Fruit fly (Drosophila melanogaster) whole organism, embryonic: Measurements from ENCODE around the gene CG8993.

ENCODE experiments used
- Adf1 ChIP-seq: fragments of 200-800 bp; sonication (Bioruptor generic); IDR thresholded peaks from 2 replicates; pipeline ENCODE4 v1.3.6; 2022; ENCODE audit warnings: missing biosample characterization, missing genetic modification characterization
- BEAF-32 ChIP-seq: fragments of 200-800 bp; sonication (Bioruptor generic); optimal IDR thresholded peaks from 3 replicates; lab custom pipeline; 2017; ENCODE audit warnings: missing biosample characterization, missing genetic modification characterization, mild to moderate bottlenecking, moderate library complexity, missing genetic modification reagents
- CG10959 ChIP-seq: fragments of 200-800 bp; sonication (Bioruptor generic); IDR thresholded peaks from 2 replicates; pipeline ENCODE4 v1.3.6; 2022; ENCODE audit warnings: missing biosample characterization, missing genetic modification characterization
- CG11504 ChIP-seq: fragments of 200-800 bp; sonication (Bioruptor generic); optimal IDR thresholded peaks from 3 replicates; lab custom pipeline; 2019; ENCODE audit warnings: missing biosample characterization, mild to moderate bottlenecking, missing genetic modification characterization, moderate library complexity
- CG11696 ChIP-seq: fragments of 200-800 bp; sonication (Bioruptor generic); IDR thresholded peaks from 2 replicates; pipeline ENCODE4 v1.3.6; 2022; ENCODE audit warnings: missing biosample characterization, missing genetic modification characterization
- CG12155 ChIP-seq: fragments of 200-800 bp; sonication (Bioruptor generic); optimal IDR thresholded peaks from 3 replicates; lab custom pipeline; 2016; ENCODE audit warnings: missing biosample characterization, missing genetic modification characterization
- CG13624 ChIP-seq: fragments of 200-800 bp; sonication (Bioruptor generic); optimal IDR thresholded peaks from 2 replicates; lab custom pipeline; 2016; ENCODE audit warnings: missing biosample characterization, missing genetic modification characterization
- CG1647 ChIP-seq: fragments of 200-800 bp; sonication (Bioruptor generic); optimal IDR thresholded peaks from 3 replicates; lab custom pipeline; 2016; ENCODE audit warnings: missing biosample characterization, missing genetic modification characterization
- CG17359 ChIP-seq: fragments of 200-800 bp; sonication (Bioruptor generic); optimal IDR thresholded peaks from 3 replicates; lab custom pipeline; 2018; ENCODE audit warnings: missing biosample characterization, mild to moderate bottlenecking, missing genetic modification characterization, moderate library complexity
- CG18476 ChIP-seq: fragments of 200-800 bp; sonication (Bioruptor generic); optimal IDR thresholded peaks from 2 replicates; lab custom pipeline; 2016; ENCODE audit warnings: missing biosample characterization, mild to moderate bottlenecking, missing genetic modification characterization
- CG18599 ChIP-seq: fragments of 200-800 bp; sonication (Bioruptor generic); optimal IDR thresholded peaks from 3 replicates; lab custom pipeline; 2017; ENCODE audit warnings: missing biosample characterization, missing genetic modification characterization, mild to moderate bottlenecking, moderate library complexity, missing genetic modification reagents
- CG2202 ChIP-seq: fragments of 200-800 bp; sonication (Bioruptor generic); optimal IDR thresholded peaks from 2 replicates; lab custom pipeline; 2018; ENCODE audit warnings: missing biosample characterization, mild to moderate bottlenecking, missing genetic modification characterization
- CG2889 ChIP-seq: fragments of 200-800 bp; sonication (Bioruptor generic); IDR thresholded peaks from 3 replicates; pipeline ENCODE4 v1.3.6; 2022; ENCODE audit warnings: missing biosample characterization, missing genetic modification characterization
- CG31365 ChIP-seq: fragments of 200-800 bp; sonication (Bioruptor generic); optimal IDR thresholded peaks from 2 replicates; lab custom pipeline; 2018; ENCODE audit warnings: missing biosample characterization, mild to moderate bottlenecking, missing genetic modification characterization
- CG33557 ChIP-seq: fragments of 200-800 bp; sonication (Bioruptor generic); optimal IDR thresholded peaks from 2 replicates; lab custom pipeline; 2019; ENCODE audit warnings: missing biosample characterization, mild to moderate bottlenecking, missing genetic modification characterization, moderate library complexity
- CG4328 ChIP-seq: fragments of 200-800 bp; sonication (Bioruptor generic); optimal IDR thresholded peaks from 3 replicates; lab custom pipeline; 2017; ENCODE audit warnings: missing biosample characterization, missing genetic modification reagents, missing genetic modification characterization
- CG5180 ChIP-seq: fragments of 200-800 bp; sonication (Bioruptor generic); optimal IDR thresholded peaks from 3 replicates; lab custom pipeline; 2017; ENCODE audit warnings: missing biosample characterization, missing genetic modification characterization, mild to moderate bottlenecking, moderate library complexity, missing genetic modification reagents
- CG7556 ChIP-seq: fragments of 200-800 bp; sonication (Bioruptor generic); optimal IDR thresholded peaks from 2 replicates; lab custom pipeline; 2017; ENCODE audit warnings: missing biosample characterization, mild to moderate bottlenecking, missing genetic modification characterization
- CG8089 ChIP-seq: fragments of 200-800 bp; sonication (Bioruptor generic); optimal IDR thresholded peaks from 3 replicates; lab custom pipeline; 2016; ENCODE audit warnings: missing biosample characterization, missing genetic modification characterization
- D19A ChIP-seq: fragments of 200-800 bp; optimal IDR thresholded peaks from 3 replicates; lab custom pipeline; 2019; ENCODE audit warnings: missing biosample characterization, mild to moderate bottlenecking, missing genetic modification characterization, moderate library complexity
- Dad ChIP-seq: fragments of 200-800 bp; sonication (Bioruptor generic); optimal IDR thresholded peaks from 3 replicates; lab custom pipeline; 2016; ENCODE audit warnings: missing biosample characterization, missing genetic modification characterization
- Deaf1 ChIP-seq: fragments of 200-800 bp; optimal IDR thresholded peaks from 3 replicates; lab custom pipeline; 2019; ENCODE audit warnings: missing biosample characterization, mild to moderate bottlenecking, missing genetic modification characterization, moderate library complexity
- Eip74EF ChIP-seq, 2 experiments: fragments of 200-800 bp in 1 of 2; fragments of >200 bp in 1 of 2; sonication (Bioruptor generic) in 1 of 2; optimal IDR thresholded peaks; 2 replicates each; lab custom pipeline; 2017 to 2019; ENCODE audit warnings: missing biosample characterization in 2 of 2, missing genetic modification characterization in 2 of 2, mild to moderate bottlenecking in 1 of 2, moderate library complexity in 1 of 2
- GATAe ChIP-seq: fragments of 200-800 bp; sonication (Bioruptor generic); conservative IDR thresholded peaks from 2 replicates; pipeline ENCODE4 v1.3.6; 2022; ENCODE audit warnings: missing biosample characterization, missing genetic modification characterization
- Gsc ChIP-seq: fragments of 200-800 bp; sonication (Bioruptor generic); IDR thresholded peaks from 2 replicates; pipeline ENCODE4 v1.3.6; 2022; ENCODE audit warnings: missing biosample characterization, missing genetic modification characterization
- Jarid2 ChIP-seq: fragments of 200-800 bp; sonication (Bioruptor generic); optimal IDR thresholded peaks from 3 replicates; lab custom pipeline; 2017; ENCODE audit warnings: mild to moderate bottlenecking, missing biosample characterization, missing genetic modification reagents, missing genetic modification characterization
- MESR4 ChIP-seq: fragments of 200-800 bp; sonication (Bioruptor generic); optimal IDR thresholded peaks from 2 replicates; lab custom pipeline; 2018; ENCODE audit warnings: missing biosample characterization, mild to moderate bottlenecking, missing genetic modification characterization, moderate library complexity
- MTF-1 ChIP-seq: fragments of 200-800 bp; sonication (Bioruptor generic); optimal IDR thresholded peaks from 2 replicates; lab custom pipeline; 2018; ENCODE audit warnings: missing biosample characterization, mild to moderate bottlenecking, missing genetic modification characterization, borderline replicate concordance
- NC2β ChIP-seq: fragments of 200-800 bp; sonication (Bioruptor generic); optimal IDR thresholded peaks from 2 replicates; lab custom pipeline; 2016; ENCODE audit warnings: missing biosample characterization, missing genetic modification characterization
- Neu2 ChIP-seq: fragments of 200-800 bp; sonication (Bioruptor generic); optimal IDR thresholded peaks from 3 replicates; lab custom pipeline; 2016; ENCODE audit warnings: missing biosample characterization, missing genetic modification characterization, borderline replicate concordance
- Oaz ChIP-seq: fragments of 200-800 bp; sonication (Bioruptor generic); IDR thresholded peaks from 2 replicates; pipeline ENCODE4 v1.3.6; 2022; ENCODE audit warnings: missing biosample characterization, missing genetic modification characterization
- Ptx1 ChIP-seq: fragments of 200-800 bp; sonication (Bioruptor generic); IDR thresholded peaks from 2 replicates; pipeline ENCODE4 v1.3.6; 2022; ENCODE audit warnings: missing biosample characterization, missing genetic modification characterization
- Ravus ChIP-seq: fragments of 200-800 bp; sonication (Bioruptor generic); IDR thresholded peaks from 2 replicates; pipeline ENCODE4 v1.3.6; 2022; ENCODE audit warnings: missing biosample characterization, missing genetic modification characterization
- Rx ChIP-seq: fragments of 200-800 bp; sonication (Bioruptor generic); IDR thresholded peaks from 2 replicates; pipeline ENCODE4 v1.3.6; 2022; ENCODE audit warnings: missing biosample characterization, missing genetic modification characterization
- Sin3A ChIP-seq: fragments of >200 bp; optimal IDR thresholded peaks from 2 replicates; lab custom pipeline; 2018
- Sox100B ChIP-seq: fragments of 200-800 bp; sonication (Bioruptor generic); optimal IDR thresholded peaks from 3 replicates; lab custom pipeline; 2018; ENCODE audit warnings: missing biosample characterization, mild to moderate bottlenecking, missing genetic modification characterization
- Sox102F ChIP-seq: fragments of 200-800 bp; sonication (Bioruptor generic); optimal IDR thresholded peaks from 2 replicates; lab custom pipeline; 2018; ENCODE audit warnings: missing biosample characterization, mild to moderate bottlenecking, missing genetic modification characterization, moderate library complexity
- YL-1 ChIP-seq: fragments of 200-800 bp; sonication (Bioruptor generic); optimal IDR thresholded peaks from 3 replicates; lab custom pipeline; 2017; ENCODE audit warnings: missing biosample characterization, mild to moderate bottlenecking, missing genetic modification characterization
- ase ChIP-seq: fragments of 200-800 bp; sonication (Bioruptor generic); IDR thresholded peaks from 3 replicates; pipeline ENCODE4 v1.3.6; 2022; ENCODE audit warnings: missing biosample characterization, missing genetic modification characterization
- az2 ChIP-seq: fragments of 200-800 bp; sonication (Bioruptor generic); optimal IDR thresholded peaks from 3 replicates; lab custom pipeline; 2016; ENCODE audit warnings: missing biosample characterization, missing genetic modification characterization
- bab2 ChIP-seq: fragments of 200-800 bp; sonication (Bioruptor generic); optimal IDR thresholded peaks from 2 replicates; lab custom pipeline; 2016; ENCODE audit warnings: missing biosample characterization, missing genetic modification characterization
- chn ChIP-seq: fragments of 200-800 bp; sonication (Bioruptor generic); optimal IDR thresholded peaks from 2 replicates; lab custom pipeline; 2016; ENCODE audit warnings: missing biosample characterization, missing genetic modification characterization
- emc ChIP-seq: fragments of 200-800 bp; sonication (Bioruptor generic); optimal IDR thresholded peaks from 2 replicates; lab custom pipeline; 2016; ENCODE audit warnings: missing biosample characterization, missing genetic modification characterization
- ewg ChIP-seq: fragments of 200-800 bp; sonication (Bioruptor generic); optimal IDR thresholded peaks from 3 replicates; lab custom pipeline; 2017; ENCODE audit warnings: mild to moderate bottlenecking, missing biosample characterization, missing genetic modification reagents, missing genetic modification characterization
- fd64A ChIP-seq: fragments of 200-800 bp; sonication (Bioruptor generic); optimal IDR thresholded peaks from 3 replicates; lab custom pipeline; 2018; ENCODE audit warnings: missing biosample characterization, mild to moderate bottlenecking, missing genetic modification characterization
- h ChIP-seq: fragments of >200 bp; optimal IDR thresholded peaks from 2 replicates; lab custom pipeline; 2017
- hbn ChIP-seq: fragments of 200-800 bp; sonication (Bioruptor generic); IDR thresholded peaks from 2 replicates; pipeline ENCODE4 v1.3.6; 2022; ENCODE audit warnings: missing biosample characterization, missing genetic modification characterization; ENCODE audit not compliant: partially characterized antibody
- peb ChIP-seq: fragments of 200-800 bp; sonication (Bioruptor generic); IDR thresholded peaks from 2 replicates; pipeline ENCODE4 v1.3.6; 2022; ENCODE audit warnings: missing biosample characterization, missing genetic modification characterization
- pita ChIP-seq: fragments of 200-800 bp; sonication (Bioruptor generic); optimal IDR thresholded peaks from 2 replicates; lab custom pipeline; 2017; ENCODE audit warnings: missing biosample characterization, mild to moderate bottlenecking, missing genetic modification characterization
- pros ChIP-seq: fragments of 200-800 bp; sonication (Bioruptor generic); optimal IDR thresholded peaks from 3 replicates; lab custom pipeline; 2019; ENCODE audit warnings: missing biosample characterization, mild to moderate bottlenecking, missing genetic modification characterization, moderate library complexity
- tgo ChIP-seq: fragments of 200-800 bp; sonication (Bioruptor generic); IDR thresholded peaks from 3 replicates; pipeline ENCODE4 v1.3.6; 2022; ENCODE audit warnings: missing biosample characterization, missing genetic modification characterization
- unpg ChIP-seq: fragments of 200-800 bp; sonication (Bioruptor generic); optimal IDR thresholded peaks from 3 replicates; lab custom pipeline; 2018; ENCODE audit warnings: missing biosample characterization, mild to moderate bottlenecking, missing genetic modification characterization, moderate library complexity

Gene CG8993

dm6 chr3L:2387816-2388215 lies 15.8 kb downstream of the CG8993 start (continued):
- TF ChIP-seq Deaf1 (no peak), Adf1 (GFP tag; lab: Robert Waterston, UW) (no peak), BEAF-32 (GFP tag; lab: Kevin White, UChicago) (no peak), pita (GFP tag; lab: Kevin White, UChicago) (no peak), CG4328 (no peak), ewg (GFP tag; lab: Kevin White, UChicago) (no peak), Jarid2 (GFP tag; lab: Kevin White, UChicago) (peak; percentile 92), chn (no peak), CG8089 (GFP tag; lab: Kevin White, UChicago) (no peak), GATAe (GFP tag; lab: Robert Waterston, UW) (no peak), Sox102F (GFP tag; lab: Kevin White, UChicago) (no peak), az2 (GFP tag; lab: Kevin White, UChicago) (no peak), bab2 (no peak), pros (GFP tag; lab: Kevin White, UChicago) (no peak), MESR4 (GFP tag; lab: Kevin White, UChicago) (no peak), D19A (tag; lab: Kevin White, UChicago) (peak; percentile 15), Sin3A (lab: Kevin White, UChicago) (no peak), CG2202 (tag; lab: Kevin White, UChicago) (no peak), emc (GFP tag; lab: Kevin White, UChicago) (no peak), CG18599 (no peak), Sox100B (no peak), Ptx1 (GFP tag; lab: Robert Waterston, UW) (no peak), YL-1 (no peak), CG1647 (GFP tag; lab: Kevin White, UChicago) (no peak), CG13624 (GFP tag; lab: Kevin White, UChicago) (no peak), CG33557 (GFP tag; lab: Kevin White, UChicago) (no peak), CG10959 (GFP tag; lab: Robert Waterston, UW) (no peak), NC2β (GFP tag; lab: Kevin White, UChicago) (no peak), peb (no peak), Rx (GFP tag; lab: Robert Waterston, UW) (no peak), CG12155 (GFP tag; lab: Kevin White, UChicago) (no peak), MTF-1 (GFP tag; lab: Kevin White, UChicago) (no peak), CG18476 (GFP tag; lab: Kevin White, UChicago) (no peak), CG11696 (GFP tag; lab: Robert Waterston, UW) (no peak), fd64A (GFP tag; lab: Kevin White, UChicago) (no peak), hbn (GFP tag; lab: Robert Waterston, UW) (no peak), Oaz (no peak), CG7556 (GFP tag; lab: Kevin White, UChicago) (no peak), CG31365 (tag; lab: Kevin White, UChicago) (no peak), h (lab: Kevin White, UChicago) (no peak), unpg (GFP tag; lab: Kevin White, UChicago) (peak; percentile 1), Neu2 (no peak), Gsc (GFP tag; lab: Robert Waterston, UW) (no peak), ase (GFP tag; lab: Robert Waterston, UW) (no peak), CG11504 (tag; lab: Kevin White, UChicago) (peak; percentile 39), CG17359 (tag; lab: Kevin White, UChicago) (peak; percentile 17), Dad (GFP tag; lab: Kevin White, UChicago) (no peak), CG5180 (peak; percentile 99), Eip74EF (GFP tag; optimal IDR thresholded peaks at IDR 0.05; lab: Kevin White, UChicago) (peak in 1 of 2 experiments; percentile 9), Ravus (GFP tag; lab: Robert Waterston, UW) (no peak), CG2889 (no peak), tgo (no peak; the same call in 2 of the 3 replicates)
